Fruit fly (Drosophila melanogaster): ENCODE data around the gene HP1D3csd.
A peak's percentile ranks its signal among the peaks of the same experiment; 100 is the strongest.

Gene HP1D3csd

dm6 chrX:19155922-19156437 is 34.0 kb upstream of the HP1D3csd start (continued):
- peak; percentile 0 for TF ChIP-seq run (tag; optimal IDR thresholded peaks at IDR 0.05)
- peak; percentile 73 for TF ChIP-seq Atf6 (GFP tag; IDR thresholded peaks at IDR 0.05)
- peak; percentile 53 for TF ChIP-seq CG12299 (tag; optimal IDR thresholded peaks at IDR 0.05)
- TF ChIP-seq CG3163 (GFP tag; optimal IDR thresholded peaks at IDR 0.05) = no peak
- peak; percentile 88 for TF ChIP-seq grn (GFP tag; optimal IDR thresholded peaks at IDR 0.05)
- TF ChIP-seq Max (GFP tag; optimal IDR thresholded peaks at IDR 0.05) = peak; percentile 64
- peak; percentile 82 for TF ChIP-seq ranshi (GFP tag; IDR thresholded peaks at IDR 0.05)
- peak; percentile 90 for TF ChIP-seq CG16815 (GFP tag; optimal IDR thresholded peaks at IDR 0.05)
- TF ChIP-seq sqz (GFP tag; optimal IDR thresholded peaks at IDR 0.05) = peak; percentile 77
- TF ChIP-seq CG16779 (GFP tag; IDR thresholded peaks at IDR 0.05) = 0 out of 2 replicates have a peak, but pooled peaks have one; percentile 44
- TF ChIP-seq NC2β (GFP tag; optimal IDR thresholded peaks at IDR 0.05) = peak; percentile 4
- peak; percentile 93 for TF ChIP-seq CG18262 (tag; optimal IDR thresholded peaks at IDR 0.05)
- TF ChIP-seq ewg (GFP tag; optimal IDR thresholded peaks at IDR 0.05) = peak; percentile 46
- no peak for TF ChIP-seq bbx (GFP tag; IDR thresholded peaks at IDR 0.05; ENCODE audit: partially characterized antibody)
- no peak for TF ChIP-seq en (GFP tag; optimal IDR thresholded peaks at IDR 0.05)
- TF ChIP-seq CG13775 (GFP tag; optimal IDR thresholded peaks at IDR 0.05) = peak; percentile 88
- TF ChIP-seq CG1233 (GFP tag; optimal IDR thresholded peaks at IDR 0.05) = peak; percentile 79
- no peak for TF ChIP-seq Ets97D (GFP tag; optimal IDR thresholded peaks at IDR 0.05)
- TF ChIP-seq gfzf (GFP tag; optimal IDR thresholded peaks at IDR 0.05) = no peak
- peak; percentile 82 for TF ChIP-seq CG18599 (GFP tag; optimal IDR thresholded peaks at IDR 0.05)
- peak; percentile 88 for TF ChIP-seq CG8924 (tag; optimal IDR thresholded peaks at IDR 0.05)
- TF ChIP-seq CG5245 (GFP tag; optimal IDR thresholded peaks at IDR 0.05) = peak; percentile 51
- TF ChIP-seq CG11560 (tag; IDR thresholded peaks at IDR 0.05) = 0 out of 3 replicates have a peak, but pooled peaks have one; percentile 58
- peak; percentile 74 for TF ChIP-seq CG10462 (GFP tag; optimal IDR thresholded peaks at IDR 0.05)
- no peak for TF ChIP-seq jigr1 (GFP tag; IDR thresholded peaks at IDR 0.05)
- TF ChIP-seq CG9817 (tag; optimal IDR thresholded peaks at IDR 0.05) = peak; percentile 63
- peak; percentile 95 for TF ChIP-seq Blimp-1 (GFP tag; optimal IDR thresholded peaks at IDR 0.05)
- TF ChIP-seq luna (GFP tag; optimal IDR thresholded peaks at IDR 0.05) = no peak
- peak; percentile 68 for TF ChIP-seq peb (GFP tag; IDR thresholded peaks at IDR 0.05)
- TF ChIP-seq CG8281 (tag; optimal IDR thresholded peaks at IDR 0.05) = peak; percentile 38
- no peak for TF ChIP-seq CG13287 (GFP tag; IDR thresholded peaks at IDR 0.05; ENCODE audit: partially characterized antibody)
- peak; percentile 78 for TF ChIP-seq Xbp1 (GFP tag; optimal IDR thresholded peaks at IDR 0.05)
- TF ChIP-seq CG7357 (GFP tag; IDR thresholded peaks at IDR 0.05) = peak; percentile 51; the same call in 1 of the 3 replicates
- TF ChIP-seq psq (GFP tag; optimal IDR thresholded peaks at IDR 0.05) = peak; percentile 44
- TF ChIP-seq cato (GFP tag; optimal IDR thresholded peaks at IDR 0.05; ENCODE audit: borderline replicate concordance) = peak; percentile 43
- TF ChIP-seq kni (GFP tag; optimal IDR thresholded peaks at IDR 0.05) = peak; percentile 92
- TF ChIP-seq CG16863 (GFP tag; optimal IDR thresholded peaks at IDR 0.05) = peak; percentile 24
- no peak for TF ChIP-seq bigmax (GFP tag; optimal IDR thresholded peaks at IDR 0.05)
- no peak for TF ChIP-seq Dip3 (GFP tag; optimal IDR thresholded peaks at IDR 0.05)
- peak; percentile 80 for TF ChIP-seq onecut (GFP tag; IDR thresholded peaks at IDR 0.05)
- TF ChIP-seq stc (GFP tag; IDR thresholded peaks at IDR 0.05) = peak; percentile 58; the same call in 1 of the 2 replicates
- peak; percentile 79 for TF ChIP-seq Six4 (GFP tag; optimal IDR thresholded peaks at IDR 0.05)
- peak; percentile 65 for TF ChIP-seq scrt (GFP tag; optimal IDR thresholded peaks at IDR 0.05)
- peak; percentile 72 for TF ChIP-seq CG17385 (GFP tag; optimal IDR thresholded peaks at IDR 0.05)
- TF ChIP-seq Sox100B (GFP tag; optimal IDR thresholded peaks at IDR 0.05) = peak; percentile 75
- TF ChIP-seq slou (GFP tag; optimal IDR thresholded peaks at IDR 0.05) = peak; percentile 34
- peak; percentile 81 for TF ChIP-seq nom (GFP tag; optimal IDR thresholded peaks at IDR 0.05)
- peak; percentile 89 for TF ChIP-seq CG7839 (tag; optimal IDR thresholded peaks at IDR 0.05)
- TF ChIP-seq so (GFP tag; IDR thresholded peaks at IDR 0.05) = peak; percentile 61; the same call in 2 of the 3 replicates
- TF ChIP-seq CG9797 (GFP tag; optimal IDR thresholded peaks at IDR 0.05) = no peak
